Fruit fly (Drosophila melanogaster): ENCODE measurements around the gene viaf.
A peak's percentile ranks its signal among the peaks of the same experiment; 100 is the strongest.

viaf gene

dm6 chr3L:12037449-12038163 is 44.6 kb upstream of the viaf start:
- TF ChIP-seq Dfd (GFP tag; optimal IDR thresholded peaks at IDR 0.05) (no peak), sv (GFP tag; optimal IDR thresholded peaks at IDR 0.05) (peak; percentile 14), HLH106 (tag; optimal IDR thresholded peaks at IDR 0.05) (no peak), tai (GFP tag; optimal IDR thresholded peaks at IDR 0.05) (no peak), dmrt93B (GFP tag; optimal IDR thresholded peaks at IDR 0.05) (no peak)

- TF ChIP-seq dmrt93B (GFP tag; optimal IDR thresholded peaks at IDR 0.05): no peak
- TF ChIP-seq Vsx2 (GFP tag; optimal IDR thresholded peaks at IDR 0.05; ENCODE audit: partially characterized antibody): no peak
- TF ChIP-seq Hnf4 (GFP tag; optimal IDR thresholded peaks at IDR 0.05): no peak
- no peak for TF ChIP-seq Abd-B (GFP tag; optimal IDR thresholded peaks at IDR 0.05)
- no peak for TF ChIP-seq Dif (GFP tag; optimal IDR thresholded peaks at IDR 0.05; ENCODE audit: partially characterized antibody)
- TF ChIP-seq br (GFP tag; optimal IDR thresholded peaks at IDR 0.05): no peak
- no peak for TF ChIP-seq h (GFP tag; optimal IDR thresholded peaks at IDR 0.05)
- no peak for TF ChIP-seq Hr78 (GFP tag; optimal IDR thresholded peaks at IDR 0.05)
- no peak for TF ChIP-seq Dfd (GFP tag; optimal IDR thresholded peaks at IDR 0.05)
- TF ChIP-seq woc (GFP tag; optimal IDR thresholded peaks at IDR 0.05): no peak
- TF ChIP-seq brk (GFP tag; optimal IDR thresholded peaks at IDR 0.05): no peak
- no peak for TF ChIP-seq ey (GFP tag; optimal IDR thresholded peaks at IDR 0.05)
- TF ChIP-seq psq (GFP tag; optimal IDR thresholded peaks at IDR 0.05): no peak
- TF ChIP-seq Jra (GFP tag; optimal IDR thresholded peaks at IDR 0.05): no peak
- TF ChIP-seq Rel (GFP tag; optimal IDR thresholded peaks at IDR 0.05): no peak
- no peak for TF ChIP-seq Rel (tag; optimal IDR thresholded peaks at IDR 0.05)
- no peak for TF ChIP-seq sage (GFP tag; optimal IDR thresholded peaks at IDR 0.05)
These were observed 43.7 kb upstream of the viaf start for dm6 chr3L:12036658-12037057.

dm6 chr3L:12032257-12032656 is 39.3 kb upstream of the viaf start, which contains the start of gene CG43993:
CG43993 (plus strand) TSS chr3L:12032557.
- TF ChIP-seq GATAd (GFP tag; optimal IDR thresholded peaks at IDR 0.05) (no peak), usp (GFP tag; optimal IDR thresholded peaks at IDR 0.05) (no peak), fru (GFP tag; optimal IDR thresholded peaks at IDR 0.05) (no peak), Hr78 (GFP tag; optimal IDR thresholded peaks at IDR 0.05) (no peak), CG32264 (GFP tag; optimal IDR thresholded peaks at IDR 0.05) (no peak), rgr (GFP tag; optimal IDR thresholded peaks at IDR 0.05) (no peak), Hnf4 (GFP tag; optimal IDR thresholded peaks at IDR 0.05) (no peak), pan (optimal IDR thresholded peaks at IDR 0.05) (no peak)

dm6 chr3L:12030521-12030920 is 37.5 kb upstream of the viaf start:
- TF ChIP-seq fru (GFP tag; optimal IDR thresholded peaks at IDR 0.05) (peak; percentile 15), ey (GFP tag; optimal IDR thresholded peaks at IDR 0.05) (peak; percentile 28), rgr (GFP tag; optimal IDR thresholded peaks at IDR 0.05) (no peak), h (GFP tag; optimal IDR thresholded peaks at IDR 0.05) (peak; percentile 59), Dfd (GFP tag; optimal IDR thresholded peaks at IDR 0.05) (no peak), jim (GFP tag; optimal IDR thresholded peaks at IDR 0.05) (no peak), pan (optimal IDR thresholded peaks at IDR 0.05) (peak; percentile 13), dmrt93B (GFP tag; optimal IDR thresholded peaks at IDR 0.05) (peak; percentile 7), tai (GFP tag; optimal IDR thresholded peaks at IDR 0.05) (no peak), Mio (GFP tag; optimal IDR thresholded peaks at IDR 0.05) (no peak), woc (GFP tag; optimal IDR thresholded peaks at IDR 0.05) (peak; percentile 49), br (GFP tag; optimal IDR thresholded peaks at IDR 0.05) (no peak), Jra (GFP tag; optimal IDR thresholded peaks at IDR 0.05) (no peak), N (GFP tag; optimal IDR thresholded peaks at IDR 0.05) (no peak), Vsx2 (GFP tag; optimal IDR thresholded peaks at IDR 0.05; ENCODE audit: partially characterized antibody) (no peak), CG32264 (GFP tag; optimal IDR thresholded peaks at IDR 0.05) (no peak), OdsH (GFP tag; optimal IDR thresholded peaks at IDR 0.05) (peak; percentile 29), Myc (optimal IDR thresholded peaks at IDR 0.05) (no peak), HLH106 (tag; optimal IDR thresholded peaks at IDR 0.05) (peak; percentile 16), Abd-B (GFP tag; optimal IDR thresholded peaks at IDR 0.05) (no peak), Dif (GFP tag; optimal IDR thresholded peaks at IDR 0.05; ENCODE audit: partially characterized antibody) (no peak), Hnf4 (GFP tag; optimal IDR thresholded peaks at IDR 0.05) (no peak)

dm6 chr3L:12028534-12029029 is 35.6 kb upstream of the viaf start:
- no peak for TF ChIP-seq Myc (optimal IDR thresholded peaks at IDR 0.05)
- TF ChIP-seq sv (GFP tag; optimal IDR thresholded peaks at IDR 0.05): no peak
- TF ChIP-seq jim (GFP tag; optimal IDR thresholded peaks at IDR 0.05): no peak
- TF ChIP-seq Hnf4 (GFP tag; optimal IDR thresholded peaks at IDR 0.05): no peak
- no peak for TF ChIP-seq Abd-B (GFP tag; optimal IDR thresholded peaks at IDR 0.05)
- no peak for TF ChIP-seq usp (GFP tag; optimal IDR thresholded peaks at IDR 0.05)
- no peak for TF ChIP-seq dsf (GFP tag; optimal IDR thresholded peaks at IDR 0.05; ENCODE audit: borderline replicate concordance)
- TF ChIP-seq Dfd (GFP tag; optimal IDR thresholded peaks at IDR 0.05): no peak
- no peak for TF ChIP-seq tai (GFP tag; optimal IDR thresholded peaks at IDR 0.05)

Data from whole organism, wandering third instar larva.